Worm (Caenorhabditis elegans): ENCODE results near the gene F10A3.17.

The F10A3.17 gene

DNA sequence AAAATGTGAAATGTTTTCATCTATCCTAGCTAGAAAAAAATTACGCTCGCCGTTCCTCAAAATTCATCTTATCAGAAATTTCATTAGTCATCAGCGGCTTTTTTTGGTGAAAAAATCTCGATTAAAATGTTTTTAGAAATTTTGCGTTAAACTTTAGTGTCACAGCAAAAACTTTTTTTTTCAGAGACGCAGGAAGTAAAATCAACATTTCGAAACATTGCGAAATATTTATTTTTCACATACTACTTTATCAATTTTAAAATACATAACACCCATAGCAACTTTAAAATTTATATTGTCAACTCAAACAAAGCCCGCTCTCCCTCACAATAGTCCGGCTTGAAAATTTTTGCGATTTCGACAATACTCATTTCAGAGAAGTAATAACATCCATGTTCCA, 27.3 kb downstream of the F10A3.17 start:
- TF ChIP-seq unc-62 (GFP tag; optimal IDR thresholded peaks at IDR 0.05): no peak

DNA sequence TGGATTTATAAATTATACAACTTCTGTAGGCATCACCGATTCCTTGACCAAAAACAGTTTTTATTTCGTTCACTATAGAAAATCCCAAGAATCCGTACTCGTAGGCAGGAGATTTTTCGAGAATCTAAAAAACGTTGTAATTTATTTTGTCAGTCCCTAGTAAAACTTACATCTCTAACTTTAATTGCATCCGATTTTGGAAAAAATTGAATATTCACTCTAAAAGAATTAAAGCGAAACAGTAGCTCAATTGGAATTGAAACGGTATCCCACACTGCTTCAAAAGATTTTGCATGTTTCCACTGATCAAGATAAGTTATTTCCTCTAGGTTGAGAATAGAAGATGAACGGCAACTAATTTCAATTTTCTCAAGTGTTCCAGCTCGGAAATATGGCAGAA, 28.2 kb downstream of the F10A3.17 start, which contains the start of gene fbxa-142:
Gene fbxa-142, minus strand, starts transcription at position 101 of the 400 bp plus-strand sequence.
- no peak for TF ChIP-seq unc-62 (GFP tag; optimal IDR thresholded peaks at IDR 0.05)

ce11 chrV:16129116-16129515, 30.4 kb downstream of the F10A3.17 start:
- TF ChIP-seq unc-62 (GFP tag; optimal IDR thresholded peaks at IDR 0.05): no peak

DNA sequence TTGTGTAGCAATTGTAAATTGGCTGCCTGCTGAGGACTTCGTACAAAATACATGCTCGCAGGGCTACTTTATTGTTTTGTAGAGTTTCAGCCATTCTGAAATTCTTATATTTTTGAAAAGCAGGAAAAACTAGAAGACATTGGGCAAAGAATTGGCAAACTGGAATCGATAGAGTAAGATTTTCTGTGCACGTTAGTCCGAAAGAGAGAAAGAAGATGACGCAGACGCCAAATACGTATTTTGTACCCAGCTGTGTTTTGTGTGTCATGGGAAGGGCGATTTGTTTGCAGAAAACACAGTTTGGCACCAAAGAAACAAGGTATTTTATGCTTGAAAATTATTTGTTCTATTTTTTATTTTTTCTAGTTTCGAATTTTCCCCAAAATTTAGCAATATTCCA, 32.1 kb downstream of the F10A3.17 start, which contains the start of gene fbxa-143:
Gene fbxa-143, minus strand, starts transcription at position 101 of the 400 bp plus-strand sequence.
- no peak for TF ChIP-seq unc-62 (GFP tag; optimal IDR thresholded peaks at IDR 0.05)

DNA sequence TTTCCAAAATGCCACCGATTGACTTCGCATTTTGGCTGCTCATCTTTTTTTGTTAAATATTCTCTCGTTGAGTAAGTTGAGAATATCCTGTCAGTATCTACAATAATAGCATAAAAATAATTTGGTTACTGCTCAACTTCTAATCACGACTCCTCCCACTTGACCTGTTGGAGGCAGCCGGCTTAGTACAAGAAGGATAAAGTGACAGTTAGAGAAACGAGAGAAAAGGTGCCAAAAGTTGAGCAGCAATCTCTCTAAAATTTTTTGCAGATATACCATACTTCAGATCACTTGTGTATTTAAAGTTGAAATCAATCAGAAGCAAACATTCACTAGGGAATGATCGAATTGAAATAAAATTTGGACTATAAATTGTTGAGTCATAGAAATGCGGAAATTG, 34.8 kb downstream of the F10A3.17 start, which contains the start of gene nhr-111:
Gene nhr-111, minus strand, starts transcription at position 101 of the 400 bp plus-strand sequence.
- TF ChIP-seq unc-62 (GFP tag; optimal IDR thresholded peaks at IDR 0.05): no peak

- no peak for TF ChIP-seq unc-62 (GFP tag; optimal IDR thresholded peaks at IDR 0.05)
Measured at ce11 chrV:16121451-16121850, 38.0 kb downstream of the F10A3.17 start.

DNA sequence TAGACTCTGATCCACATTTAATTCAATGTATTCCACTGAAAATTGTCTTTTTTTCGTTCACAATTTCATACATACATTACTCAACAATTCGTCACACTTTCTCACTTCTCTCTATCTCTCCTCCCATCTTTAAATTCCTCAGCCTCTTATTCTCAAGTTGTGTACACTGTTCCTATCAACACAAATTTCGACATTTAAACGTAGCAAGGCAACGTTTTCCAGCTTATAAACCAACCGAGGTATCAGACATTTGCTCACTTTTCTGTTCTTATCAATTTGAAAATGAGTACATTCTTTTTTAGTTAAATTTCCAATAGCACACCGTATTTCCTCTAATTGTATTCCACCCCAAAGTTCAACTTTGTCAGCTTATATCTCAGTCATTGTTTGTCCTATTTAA, 38.6 kb downstream of the F10A3.17 start, which contains the start of gene skr-3:
Gene skr-3, plus strand, starts transcription at position 163 of the 400 bp plus-strand sequence.
- no peak for TF ChIP-seq unc-62 (GFP tag; optimal IDR thresholded peaks at IDR 0.05)

DNA sequence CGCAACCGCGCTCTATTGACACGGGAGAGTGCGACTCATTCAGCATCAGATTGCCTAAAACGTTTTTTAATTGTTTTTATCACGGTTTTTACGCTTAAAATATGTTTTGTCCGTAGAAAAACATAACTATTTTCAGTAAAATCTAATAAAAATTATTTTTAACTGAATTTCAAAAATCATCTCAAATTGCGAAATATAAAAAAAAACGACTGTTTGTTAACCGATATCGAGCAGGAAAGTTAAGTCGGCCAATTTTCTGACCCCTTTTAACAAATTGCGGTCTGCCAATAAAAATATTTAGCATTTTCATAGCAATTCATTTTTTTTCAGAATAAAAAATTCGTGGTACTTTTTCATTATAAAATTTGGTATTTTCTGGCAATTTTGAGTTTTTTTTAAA, 39.0 kb downstream of the F10A3.17 start:
- TF ChIP-seq unc-62 (GFP tag; optimal IDR thresholded peaks at IDR 0.05): no peak

DNA sequence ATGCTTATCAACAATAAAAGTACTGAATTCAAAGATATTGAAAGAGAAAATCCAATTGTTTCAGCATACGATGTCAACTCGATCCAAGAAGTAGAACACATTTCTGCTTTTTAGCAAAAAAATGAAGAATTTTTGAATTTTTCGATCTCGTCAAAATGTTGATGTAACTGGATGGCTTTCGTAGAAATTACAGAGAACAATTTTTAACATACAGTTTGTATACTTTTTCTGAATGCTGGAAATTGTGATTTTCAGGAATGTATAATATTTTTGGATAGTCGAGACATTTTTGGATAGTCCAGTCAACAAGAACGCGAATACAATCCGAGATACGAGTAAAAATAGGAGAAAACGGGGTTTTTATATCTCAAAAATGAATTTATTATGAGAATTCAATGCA, 40.9 kb downstream of the F10A3.17 start, which contains the start of gene str-103:
Gene str-103, minus strand, starts transcription at position 101 of the 400 bp plus-strand sequence.
- no peak for TF ChIP-seq unc-62 (GFP tag; optimal IDR thresholded peaks at IDR 0.05)

ce11 chrV:16115381-16115780, 44.1 kb downstream of the F10A3.17 start, which contains the start of gene str-25:
str-25 (plus strand) TSS chrV:16115681.
- no peak for TF ChIP-seq unc-62 (GFP tag; optimal IDR thresholded peaks at IDR 0.05)

ce11 chrV:16114237-16114636, 45.3 kb downstream of the F10A3.17 start, which contains the start of gene srxa-16:
srxa-16 (minus strand) TSS chrV:16114337.
- TF ChIP-seq unc-62 (GFP tag; optimal IDR thresholded peaks at IDR 0.05): no peak

Data from whole organism, dauer.